Fruit fly (Drosophila melanogaster) whole organism, embryonic: ENCODE data around the gene CG4455.

Experiments used
- CG17186 ChIP-seq: fragments of 200-800 bp; sonication (Bioruptor generic); optimal IDR thresholded peaks from 3 replicates; lab custom pipeline; 2017; ENCODE audit warnings: missing biosample characterization, missing genetic modification reagents, missing genetic modification characterization
- Elba2 ChIP-seq: fragments of 200-800 bp; sonication (Bioruptor generic); optimal IDR thresholded peaks from 3 replicates; lab custom pipeline; 2016; ENCODE audit warnings: missing biosample characterization, missing genetic modification characterization
- Hand ChIP-seq: fragments of 200-800 bp; sonication (Bioruptor generic); optimal IDR thresholded peaks from 2 replicates; lab custom pipeline; 2017; ENCODE audit warnings: mild to moderate bottlenecking, missing biosample characterization, missing genetic modification reagents, missing genetic modification characterization
- Hey ChIP-seq: fragments of 200-800 bp; sonication (Bioruptor generic); optimal IDR thresholded peaks from 3 replicates; lab custom pipeline; 2018; ENCODE audit warnings: missing biosample characterization, mild to moderate bottlenecking, missing genetic modification characterization
- emc ChIP-seq: fragments of 200-800 bp; sonication (Bioruptor generic); optimal IDR thresholded peaks from 2 replicates; lab custom pipeline; 2016; ENCODE audit warnings: missing biosample characterization, missing genetic modification characterization
- peb ChIP-seq: fragments of 200-800 bp; sonication (Bioruptor generic); IDR thresholded peaks from 2 replicates; pipeline ENCODE4 v1.3.6; 2022; ENCODE audit warnings: missing biosample characterization, missing genetic modification characterization

DNA sequence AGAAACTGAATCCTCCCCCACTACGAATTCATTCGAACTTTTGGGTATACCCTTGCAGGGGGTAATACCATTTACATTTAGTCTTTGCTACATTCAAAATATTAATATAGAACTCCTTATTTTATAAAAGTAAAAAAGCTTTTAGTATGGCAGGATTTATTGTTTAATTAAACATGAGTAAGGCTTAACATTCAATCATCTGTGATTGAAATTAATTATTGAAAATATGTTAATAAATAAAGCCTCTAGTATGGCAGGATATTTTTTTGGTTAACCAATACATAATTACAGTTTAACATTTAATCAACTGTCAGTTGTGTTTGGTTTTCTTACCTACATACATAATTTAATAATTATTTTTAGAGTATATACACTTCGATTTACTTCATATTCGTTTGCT lies 22.0 kb downstream of the CG4455 start:
- no peak for TF ChIP-seq Hand (GFP tag; lab: Kevin White, UChicago)
- TF ChIP-seq peb (GFP tag; lab: Robert Waterston, UW), result no peak
- TF ChIP-seq Elba2 (GFP tag; lab: Kevin White, UChicago), result no peak
- no peak for TF ChIP-seq emc
- TF ChIP-seq CG17186 (GFP tag; lab: Kevin White, UChicago), result no peak
- TF ChIP-seq Hey (tag; lab: Kevin White, UChicago), result no peak
